Worm (Caenorhabditis elegans) whole organism, L1 larva: ENCODE measurements around the gene F10B5.3.
A peak's percentile ranks its signal among the peaks of the same experiment; 100 is the strongest.

Source experiments
- C04F5.9 ChIP-seq: sonication (generic microtip); optimal IDR thresholded peaks from 2 replicates; lab custom pipeline; 2016; ENCODE audit warnings: missing genetic modification characterization, missing compliant biosample characterization
- C34B4.2 ChIP-seq: sonication (generic microtip); optimal IDR thresholded peaks from 2 replicates; lab custom pipeline; 2017; ENCODE audit warnings: mild to moderate bottlenecking, missing genetic modification characterization, missing compliant biosample characterization
- F16B12.6 ChIP-seq: fragments of 150-350 bp; optimal IDR thresholded peaks from 2 replicates; lab custom pipeline; 2014; ENCODE audit warnings: missing biosample characterization, missing genetic modification characterization
- Y116A8C.19 ChIP-seq: sonication (generic microtip); optimal IDR thresholded peaks from 2 replicates; lab custom pipeline; 2016; ENCODE audit warnings: missing compliant biosample characterization, missing genetic modification characterization, borderline replicate concordance
- aha-1 ChIP-seq: fragments of 150-350 bp; optimal IDR thresholded peaks from 2 replicates; lab custom pipeline; 2014; ENCODE audit warnings: missing biosample characterization, missing genetic modification characterization
- alr-1 ChIP-seq: fragments of 200-800 bp; sonication (Bioruptor generic); optimal IDR thresholded peaks from 2 replicates; lab custom pipeline; 2018; ENCODE audit warnings: borderline replicate concordance, mild to moderate bottlenecking, missing genetic modification characterization, missing compliant biosample characterization
- aly-2 ChIP-seq: fragments of 150-350 bp; optimal IDR thresholded peaks from 2 replicates; lab custom pipeline; 2014; ENCODE audit warnings: missing biosample characterization, missing genetic modification characterization
- blmp-1 ChIP-seq: fragments of 150-350 bp; optimal IDR thresholded peaks from 2 replicates; lab custom pipeline; 2014; ENCODE audit warnings: missing biosample characterization, missing genetic modification characterization
- ceh-8 ChIP-seq: fragments of 200-800 bp; sonication (Bioruptor generic); optimal IDR thresholded peaks from 2 replicates; lab custom pipeline; 2018; ENCODE audit warnings: mild to moderate bottlenecking, missing genetic modification characterization, moderate library complexity, missing compliant biosample characterization
- ceh-82 ChIP-seq, 3 experiments: fragments of 150-350 bp in 1 of 3; sonication (generic microtip) in 2 of 3; optimal IDR thresholded peaks; 2 replicates each; lab custom pipeline; 2014 to 2017; ENCODE audit warnings: missing biosample characterization in 3 of 3, missing genetic modification characterization in 3 of 3
- ceh-88 ChIP-seq: fragments of 200-800 bp; sonication (Bioruptor generic); IDR thresholded peaks from 2 replicates; pipeline ENCODE4 v1.3.6; 2022; ENCODE audit warnings: missing genetic modification characterization, missing compliant biosample characterization
- ceh-90 ChIP-seq: sonication (generic microtip); optimal IDR thresholded peaks from 2 replicates; lab custom pipeline; 2016; ENCODE audit warnings: missing genetic modification characterization, missing compliant biosample characterization
- dpl-1 ChIP-seq, 3 experiments: fragments of 150-350 bp in 2 of 3; sonication (generic microtip) in 1 of 3; optimal IDR thresholded peaks; 2 replicates each; lab custom pipeline; 2014 to 2017; ENCODE audit warnings: missing biosample characterization in 3 of 3, missing genetic modification characterization in 3 of 3, missing genetic modification reagents in 3 of 3
- dsc-1 ChIP-seq: sonication (generic microtip); optimal IDR thresholded peaks from 2 replicates; lab custom pipeline; 2016; ENCODE audit warnings: mild to moderate bottlenecking, missing genetic modification characterization, missing compliant biosample characterization
- efl-3 ChIP-seq: fragments of 200-800 bp; sonication (Bioruptor generic); optimal IDR thresholded peaks from 2 replicates; lab custom pipeline; 2018; ENCODE audit warnings: mild to moderate bottlenecking, missing genetic modification characterization, missing compliant biosample characterization
- egl-27 ChIP-seq, 2 experiments: fragments of 150-350 bp in 1 of 2; sonication (generic microtip); optimal IDR thresholded peaks; 3 replicates each; lab custom pipeline; 2017 to 2018; ENCODE audit warnings: missing biosample characterization in 2 of 2, missing genetic modification characterization in 2 of 2, missing genetic modification reagents in 2 of 2
- elt-3 ChIP-seq, 6 experiments: fragments of 150-350 bp in 1 of 6; sonication (generic microtip); optimal IDR thresholded peaks; 2 replicates each; lab custom pipeline; 2017 to 2018; ENCODE audit warnings: missing biosample characterization in 6 of 6, missing genetic modification characterization in 6 of 6, inconsistent platforms in 1 of 6
- fkh-10 ChIP-seq: sonication (generic microtip); optimal IDR thresholded peaks from 2 replicates; lab custom pipeline; 2017; ENCODE audit warnings: missing biosample characterization, missing genetic modification reagents, missing genetic modification characterization
- fkh-4 ChIP-seq: sonication (generic microtip); optimal IDR thresholded peaks from 2 replicates; lab custom pipeline; 2016; ENCODE audit warnings: missing compliant biosample characterization, missing genetic modification characterization, borderline replicate concordance
- fos-1 ChIP-seq: fragments of 150-350 bp; optimal IDR thresholded peaks from 2 replicates; lab custom pipeline; 2014; ENCODE audit warnings: missing biosample characterization, missing genetic modification characterization
- hlh-17 ChIP-seq: fragments of 200-800 bp; sonication (Bioruptor generic); optimal IDR thresholded peaks from 2 replicates; lab custom pipeline; 2018; ENCODE audit warnings: missing genetic modification characterization, mild to moderate bottlenecking, missing compliant biosample characterization, moderate library complexity, borderline replicate concordance
- hpl-2 ChIP-seq: fragments of 150-350 bp; optimal IDR thresholded peaks from 2 replicates; lab custom pipeline; 2014; ENCODE audit warnings: missing biosample characterization, missing genetic modification reagents, missing genetic modification characterization
- irx-1 ChIP-seq: sonication (generic microtip); optimal IDR thresholded peaks from 2 replicates; lab custom pipeline; 2016; ENCODE audit warnings: missing genetic modification characterization, missing compliant biosample characterization
- lin-35 ChIP-seq, 2 experiments: fragments of 150-350 bp; optimal IDR thresholded peaks; 2 replicates each; lab custom pipeline; 2014; ENCODE audit warnings: missing biosample characterization in 2 of 2, missing genetic modification characterization in 2 of 2, missing genetic modification reagents in 2 of 2
- lir-3 ChIP-seq: sonication (generic microtip); optimal IDR thresholded peaks from 2 replicates; lab custom pipeline; 2016; ENCODE audit warnings: mild to moderate bottlenecking, missing genetic modification characterization, moderate library complexity, missing compliant biosample characterization; ENCODE audit not compliant: poor library complexity
- lsy-2 ChIP-seq, 2 experiments: fragments of 150-350 bp; optimal IDR thresholded peaks; 2 replicates each; lab custom pipeline; 2014; ENCODE audit warnings: missing biosample characterization in 2 of 2, missing genetic modification characterization in 2 of 2
- mdl-1 ChIP-seq, 2 experiments: fragments of 150-350 bp; optimal IDR thresholded peaks; 2 replicates each; lab custom pipeline; 2014 to 2017; ENCODE audit warnings: missing biosample characterization in 2 of 2, missing genetic modification characterization in 2 of 2, inconsistent platforms in 1 of 2
- mef-2 ChIP-seq: fragments of 150-350 bp; optimal IDR thresholded peaks from 2 replicates; lab custom pipeline; 2014; ENCODE audit warnings: missing biosample characterization, missing genetic modification characterization
- mep-1 ChIP-seq: fragments of 150-350 bp; optimal IDR thresholded peaks from 2 replicates; lab custom pipeline; 2014; ENCODE audit warnings: missing biosample characterization, missing genetic modification characterization
- nhr-11 ChIP-seq: fragments of 150-350 bp; optimal IDR thresholded peaks from 2 replicates; lab custom pipeline; 2014; ENCODE audit warnings: missing biosample characterization, missing genetic modification characterization
- nhr-12 ChIP-seq: sonication (generic microtip); optimal IDR thresholded peaks from 2 replicates; lab custom pipeline; 2017; ENCODE audit warnings: missing biosample characterization, missing genetic modification characterization
- nhr-19 ChIP-seq: fragments of 200-800 bp; sonication (Bioruptor generic); conservative IDR thresholded peaks from 2 replicates; pipeline ENCODE4 v1.3.6; 2022; ENCODE audit warnings: missing genetic modification characterization, missing compliant biosample characterization
- nhr-71 ChIP-seq: sonication (generic microtip); optimal IDR thresholded peaks from 2 replicates; lab custom pipeline; 2016; ENCODE audit warnings: mild to moderate bottlenecking, missing genetic modification characterization, moderate library complexity, missing compliant biosample characterization
- nhr-76 ChIP-seq: sonication (generic microtip); optimal IDR thresholded peaks from 2 replicates; lab custom pipeline; 2017; ENCODE audit warnings: missing biosample characterization, missing genetic modification characterization
- nhr-77 ChIP-seq: fragments of 150-350 bp; optimal IDR thresholded peaks from 2 replicates; lab custom pipeline; 2014; ENCODE audit warnings: missing biosample characterization, missing genetic modification characterization
- nhr-84 ChIP-seq: sonication (generic microtip); optimal IDR thresholded peaks from 2 replicates; lab custom pipeline; 2017; ENCODE audit warnings: missing biosample characterization, missing genetic modification characterization
- nhr-85 ChIP-seq: sonication (generic microtip); peaks from one replicate; lab custom pipeline; 2016; ENCODE audit warnings: missing genetic modification characterization, inconsistent platforms, missing compliant biosample characterization
- pax-3 ChIP-seq: fragments of 200-800 bp; sonication (Bioruptor generic); optimal IDR thresholded peaks from 2 replicates; lab custom pipeline; 2018; ENCODE audit warnings: mild to moderate bottlenecking, missing genetic modification characterization, moderate library complexity, missing compliant biosample characterization
- pqm-1 ChIP-seq: sonication (generic microtip); optimal IDR thresholded peaks from 3 replicates; lab custom pipeline; 2017; ENCODE audit warnings: missing biosample characterization, missing genetic modification characterization
- rnt-1 ChIP-seq: sonication (generic microtip); optimal IDR thresholded peaks from 2 replicates; lab custom pipeline; 2016; ENCODE audit warnings: mild to moderate bottlenecking, missing genetic modification characterization, moderate library complexity, missing compliant biosample characterization
- snpc-4 ChIP-seq: fragments of 150-350 bp; optimal IDR thresholded peaks from 2 replicates; lab custom pipeline; 2014; ENCODE audit warnings: missing biosample characterization, missing genetic modification characterization
- snu-23 ChIP-seq: sonication (generic microtip); optimal IDR thresholded peaks from 2 replicates; lab custom pipeline; 2016; ENCODE audit warnings: missing genetic modification characterization, missing compliant biosample characterization
- sox-4 ChIP-seq: sonication (generic microtip); optimal IDR thresholded peaks from 2 replicates; lab custom pipeline; 2016; ENCODE audit warnings: missing genetic modification characterization, missing compliant biosample characterization
- sptf-1 ChIP-seq: fragments of 150-350 bp; optimal IDR thresholded peaks from 2 replicates; lab custom pipeline; 2014; ENCODE audit warnings: missing biosample characterization, missing genetic modification characterization
- swsn-7 ChIP-seq: sonication (generic microtip); optimal IDR thresholded peaks from 2 replicates; lab custom pipeline; 2016; ENCODE audit warnings: missing genetic modification characterization, missing compliant biosample characterization
- unc-30 ChIP-seq: sonication (generic microtip); optimal IDR thresholded peaks from 2 replicates; lab custom pipeline; 2017; ENCODE audit warnings: missing biosample characterization, missing genetic modification characterization
- unc-62 ChIP-seq: fragments of 150-350 bp; optimal IDR thresholded peaks from 2 replicates; lab custom pipeline; 2014; ENCODE audit warnings: missing biosample characterization, missing genetic modification reagents, missing genetic modification characterization
- unc-98 ChIP-seq: fragments of 200-800 bp; sonication (Bioruptor generic); IDR thresholded peaks from 2 replicates; pipeline ENCODE4 v1.3.6; 2022; ENCODE audit warnings: missing genetic modification characterization, missing compliant biosample characterization
- zag-1 ChIP-seq: fragments of 150-350 bp; optimal IDR thresholded peaks from 2 replicates; lab custom pipeline; 2014; ENCODE audit warnings: missing biosample characterization, missing genetic modification characterization
- zip-4 ChIP-seq: fragments of 200-800 bp; sonication (Bioruptor generic); optimal IDR thresholded peaks from 2 replicates; lab custom pipeline; 2018; ENCODE audit warnings: mild to moderate bottlenecking, missing genetic modification characterization, moderate library complexity, missing compliant biosample characterization
- ztf-11 ChIP-seq, 2 experiments: sonication (generic microtip); optimal IDR thresholded peaks; 2 replicates each; lab custom pipeline; 2016 to 2017; ENCODE audit warnings: missing genetic modification characterization in 2 of 2, missing biosample characterization in 1 of 2, missing compliant biosample characterization in 1 of 2
- ztf-4 ChIP-seq: fragments of 150-350 bp; optimal IDR thresholded peaks from 2 replicates; lab custom pipeline; 2014; ENCODE audit warnings: missing biosample characterization, missing genetic modification characterization

Gene F10B5.3

DNA sequence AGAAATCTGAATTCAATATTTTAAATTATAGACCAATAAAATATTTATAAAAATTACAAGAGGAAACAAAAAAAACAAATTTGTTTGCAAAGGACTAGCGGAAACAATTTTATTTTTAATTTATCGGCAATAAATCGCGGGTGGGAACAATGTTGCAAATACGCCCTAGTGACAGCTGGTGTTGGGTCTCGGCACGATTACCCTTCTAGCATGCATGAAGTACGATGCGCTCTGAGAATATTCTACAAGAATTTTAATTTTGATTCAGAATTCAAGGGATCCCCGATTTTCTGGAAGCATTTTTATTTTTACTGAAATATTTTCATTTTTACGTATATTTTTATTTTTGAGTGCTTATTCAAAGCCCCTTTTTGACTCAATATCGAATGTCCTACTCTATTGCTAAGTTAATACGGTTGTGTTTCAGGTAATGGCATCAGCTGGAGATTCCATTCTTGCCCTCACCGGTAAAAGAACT, 35.2 kb upstream of the F10B5.3 start, which contains the start of the genes mig-5 and cct-1:
mig-5 (minus strand) TSS at position 8 of the 478 bp plus-strand sequence.
cct-1 (plus strand) TSS at position 428 of the 478 bp plus-strand sequence.
- TF ChIP-seq sox-4 (tag; lab: Kevin White, UChicago) (peak; percentile 94), unc-62 (GFP tag; lab: Kevin White, UChicago) (peak; percentile 45), C34B4.2 (tag; lab: Kevin White, UChicago) (peak; percentile 71), F16B12.6 (tag; lab: Kevin White, UChicago) (peak; percentile 75), alr-1 (tag; lab: Kevin White, UChicago) (no peak), blmp-1 (tag; lab: Kevin White, UChicago) (peak; percentile 92), ztf-4 (tag; lab: Kevin White, UChicago) (peak; percentile 95), nhr-85 (tag; lab: Kevin White, UChicago) (peak; percentile 99), lir-3 (peak; percentile 95), aly-2 (tag; lab: Kevin White, UChicago) (peak; percentile 98), dsc-1 (tag; lab: Kevin White, UChicago) (peak; percentile 99), unc-30 (tag; lab: Kevin White, UChicago) (peak; percentile 75), hpl-2 (GFP tag; lab: Kevin White, UChicago) (peak; percentile 95), rnt-1 (tag; lab: Kevin White, UChicago) (peak; percentile 98), lsy-2 (tag; optimal IDR thresholded peaks at IDR 0.05; lab: Kevin White, UChicago) (peak; percentile 100), pax-3 (tag; lab: Kevin White, UChicago) (peak; percentile 91), hlh-17 (no peak), zip-4 (GFP tag; lab: Kevin White, UChicago) (peak; percentile 91), zag-1 (peak; percentile 87), elt-3 (tag; optimal IDR thresholded peaks at IDR 0.05; lab: Kevin White, UChicago) (peak in 5 of 6 experiments; percentile 63 to 99 (median 91)), snu-23 (peak; percentile 99), ztf-11 (tag; optimal IDR thresholded peaks at IDR 0.05; lab: Kevin White, UChicago) (peak; percentile 40 to 87), fkh-4 (tag; lab: Kevin White, UChicago) (peak; percentile 91), Y116A8C.19 (tag; lab: Kevin White, UChicago) (no peak), nhr-71 (tag; lab: Kevin White, UChicago) (peak; percentile 99), nhr-77 (tag; lab: Kevin White, UChicago) (peak; percentile 90), nhr-84 (tag; lab: Kevin White, UChicago) (no peak), swsn-7 (tag; lab: Kevin White, UChicago) (peak; percentile 98), dpl-1 (GFP tag; optimal IDR thresholded peaks at IDR 0.05; lab: Kevin White, UChicago) (peak; percentile 87 to 93 (median 89)), unc-98 (peak; percentile 59; the same call in 1 of the 2 replicates), mef-2 (peak; percentile 85), nhr-11 (tag; lab: Kevin White, UChicago) (peak; percentile 98), pqm-1 (tag; lab: Kevin White, UChicago) (peak; percentile 38), irx-1 (peak; percentile 97), ceh-82 (tag; optimal IDR thresholded peaks at IDR 0.05; lab: Kevin White, UChicago) (peak; percentile 97 to 99 (median 98)), nhr-19 (GFP tag; lab: Robert Waterston, UW) (peak; percentile 98), mep-1 (tag; lab: Kevin White, UChicago) (peak; percentile 99), sptf-1 (no peak), lin-35 (GFP tag; optimal IDR thresholded peaks at IDR 0.05; lab: Kevin White, UChicago) (peak; percentile 92 to 94), ceh-90 (peak; percentile 44), egl-27 (tag; optimal IDR thresholded peaks at IDR 0.05; lab: Kevin White, UChicago) (peak; percentile 73 to 88), efl-3 (GFP tag; lab: Kevin White, UChicago) (peak; percentile 81), snpc-4 (tag; lab: Kevin White, UChicago) (peak; percentile 91), C04F5.9 (tag; lab: Kevin White, UChicago) (peak; percentile 100), fos-1 (peak; percentile 95), nhr-76 (tag; lab: Kevin White, UChicago) (peak; percentile 34), nhr-12 (tag; lab: Kevin White, UChicago) (peak; percentile 49), ceh-88 (peak; percentile 96), ceh-8 (peak; percentile 97), fkh-10 (peak; percentile 84), aha-1 (tag; lab: Kevin White, UChicago) (peak; percentile 78), mdl-1 (tag; optimal IDR thresholded peaks at IDR 0.05; lab: Kevin White, UChicago) (peak in 1 of 2 experiments; percentile 95)
